Fruit fly (Drosophila melanogaster) whole organism, embryonic: ENCODE data around the gene anchor.
A peak's percentile ranks its signal among the peaks of the same experiment; 100 is the strongest.

ENCODE experiments used
- Asciz ChIP-seq: fragments of 200-800 bp; sonication (Bioruptor generic); optimal IDR thresholded peaks from 2 replicates; lab custom pipeline; 2017; ENCODE audit warnings: missing biosample characterization, mild to moderate bottlenecking, missing genetic modification characterization, missing genetic modification reagents
- CG10209 ChIP-seq: fragments of 200-800 bp; sonication (Bioruptor generic); optimal IDR thresholded peaks from 3 replicates; lab custom pipeline; 2017; ENCODE audit warnings: missing biosample characterization, mild to moderate bottlenecking, missing genetic modification characterization, missing genetic modification reagents
- CG10321 ChIP-seq: fragments of 200-800 bp; sonication (Bioruptor generic); IDR thresholded peaks from 2 replicates; pipeline ENCODE4 v1.3.6; 2022; ENCODE audit warnings: missing biosample characterization, missing genetic modification characterization
- CG10959 ChIP-seq: fragments of 200-800 bp; sonication (Bioruptor generic); IDR thresholded peaks from 2 replicates; pipeline ENCODE4 v1.3.6; 2022; ENCODE audit warnings: missing biosample characterization, missing genetic modification characterization
- CG15601 ChIP-seq: fragments of 200-800 bp; sonication (Bioruptor generic); optimal IDR thresholded peaks from 3 replicates; lab custom pipeline; 2019; ENCODE audit warnings: missing biosample characterization, mild to moderate bottlenecking, missing genetic modification characterization, moderate library complexity
- CG17385 ChIP-seq: fragments of 200-800 bp; sonication (Bioruptor generic); optimal IDR thresholded peaks from 3 replicates; lab custom pipeline; 2018; ENCODE audit warnings: missing biosample characterization, mild to moderate bottlenecking, missing genetic modification characterization
- CG17612 ChIP-seq: fragments of 200-800 bp; sonication (Bioruptor generic); IDR thresholded peaks from 2 replicates; pipeline ENCODE4 v1.3.6; 2022; ENCODE audit warnings: missing biosample characterization, missing genetic modification characterization
- CG17912 ChIP-seq: fragments of 200-800 bp; sonication (Bioruptor generic); optimal IDR thresholded peaks from 2 replicates; lab custom pipeline; 2018; ENCODE audit warnings: missing biosample characterization, mild to moderate bottlenecking, missing genetic modification characterization
- CG18011 ChIP-seq: fragments of 200-800 bp; sonication (Bioruptor generic); optimal IDR thresholded peaks from 2 replicates; lab custom pipeline; 2017; ENCODE audit warnings: missing biosample characterization, missing genetic modification characterization, mild to moderate bottlenecking, moderate library complexity, missing genotype
- CG2120 ChIP-seq: fragments of 200-800 bp; sonication (Bioruptor generic); optimal IDR thresholded peaks from 3 replicates; lab custom pipeline; 2016; ENCODE audit warnings: missing biosample characterization, missing genetic modification characterization
- CG34422 ChIP-seq: fragments of 200-800 bp; sonication (Bioruptor generic); IDR thresholded peaks from 3 replicates; pipeline ENCODE4 v1.3.6; 2022; ENCODE audit warnings: missing biosample characterization, missing genetic modification characterization
- CG3847 ChIP-seq: fragments of 200-800 bp; sonication (Bioruptor generic); IDR thresholded peaks from 2 replicates; pipeline ENCODE4 v1.3.6; 2022; ENCODE audit warnings: missing biosample characterization, missing genetic modification characterization
- CG4360 ChIP-seq: fragments of 200-800 bp; sonication (Bioruptor generic); IDR thresholded peaks from 2 replicates; pipeline ENCODE4 v1.3.6; 2022; ENCODE audit warnings: missing biosample characterization, missing genetic modification characterization
- CG5953 ChIP-seq: fragments of 200-800 bp; sonication (Bioruptor generic); IDR thresholded peaks from 2 replicates; pipeline ENCODE4 v1.3.6; 2022; ENCODE audit warnings: missing biosample characterization, missing genetic modification characterization
- CG6791 ChIP-seq: fragments of 200-800 bp; sonication (Bioruptor generic); IDR thresholded peaks from 3 replicates; pipeline ENCODE4 v1.3.6; 2022; ENCODE audit warnings: missing biosample characterization, missing genetic modification characterization; ENCODE audit not compliant: partially characterized antibody
- CG7357 ChIP-seq: fragments of 200-800 bp; sonication (Bioruptor generic); IDR thresholded peaks from 3 replicates; pipeline ENCODE4 v1.3.6; 2022; ENCODE audit warnings: missing biosample characterization, missing genetic modification characterization
- CG7745 ChIP-seq: fragments of 200-800 bp; sonication (Bioruptor generic); optimal IDR thresholded peaks from 2 replicates; lab custom pipeline; 2018; ENCODE audit warnings: missing biosample characterization, mild to moderate bottlenecking, missing genetic modification characterization, moderate library complexity
- CG7987 ChIP-seq: fragments of 200-800 bp; sonication (Bioruptor generic); optimal IDR thresholded peaks from 2 replicates; lab custom pipeline; 2018; ENCODE audit warnings: missing biosample characterization, mild to moderate bottlenecking, missing genetic modification characterization, moderate library complexity
- CG8478 ChIP-seq: fragments of >200 bp; optimal IDR thresholded peaks from 2 replicates; lab custom pipeline; 2018
- Dad ChIP-seq: fragments of 200-800 bp; sonication (Bioruptor generic); optimal IDR thresholded peaks from 3 replicates; lab custom pipeline; 2016; ENCODE audit warnings: missing biosample characterization, missing genetic modification characterization
- Drgx ChIP-seq: fragments of 200-800 bp; sonication (Bioruptor generic); IDR thresholded peaks from 2 replicates; pipeline ENCODE4 v1.3.6; 2022; ENCODE audit warnings: missing biosample characterization, missing genetic modification characterization
- E2f1 ChIP-seq: fragments of 200-800 bp; sonication (Bioruptor generic); IDR thresholded peaks from 2 replicates; pipeline ENCODE4 v1.3.6; 2022; ENCODE audit warnings: missing biosample characterization, missing genetic modification characterization
- Ets97D ChIP-seq: fragments of 200-800 bp; sonication (Bioruptor generic); optimal IDR thresholded peaks from 3 replicates; lab custom pipeline; 2016; ENCODE audit warnings: missing biosample characterization, missing genetic modification characterization
- Mes4 ChIP-seq: fragments of 200-800 bp; sonication (Bioruptor generic); optimal IDR thresholded peaks from 2 replicates; lab custom pipeline; 2016; ENCODE audit warnings: missing biosample characterization, missing genetic modification characterization
- NFAT ChIP-seq: fragments of 200-800 bp; sonication (Bioruptor generic); IDR thresholded peaks from 2 replicates; pipeline ENCODE4 v1.3.6; 2022; ENCODE audit warnings: missing biosample characterization, missing genetic modification characterization
- Nf-YB ChIP-seq: fragments of 200-800 bp; sonication (Bioruptor generic); optimal IDR thresholded peaks from 3 replicates; lab custom pipeline; 2019; ENCODE audit warnings: missing biosample characterization, mild to moderate bottlenecking, missing genetic modification characterization, moderate library complexity
- Oli ChIP-seq: fragments of 200-800 bp; sonication (Bioruptor generic); optimal IDR thresholded peaks from 2 replicates; lab custom pipeline; 2018; ENCODE audit warnings: missing biosample characterization, mild to moderate bottlenecking, missing genetic modification characterization, moderate library complexity
- Six4 ChIP-seq: fragments of 200-800 bp; sonication (Bioruptor generic); optimal IDR thresholded peaks from 2 replicates; lab custom pipeline; 2016; ENCODE audit warnings: missing biosample characterization, missing genetic modification characterization
- Sox100B ChIP-seq: fragments of 200-800 bp; sonication (Bioruptor generic); optimal IDR thresholded peaks from 3 replicates; lab custom pipeline; 2018; ENCODE audit warnings: missing biosample characterization, mild to moderate bottlenecking, missing genetic modification characterization
- Spps ChIP-seq: fragments of 200-800 bp; sonication (Bioruptor generic); optimal IDR thresholded peaks from 2 replicates; lab custom pipeline; 2018; ENCODE audit warnings: missing biosample characterization, mild to moderate bottlenecking, missing genetic modification characterization
- Xrp1 ChIP-seq: fragments of 200-800 bp; sonication (Bioruptor generic); IDR thresholded peaks from 2 replicates; pipeline ENCODE4 v1.3.6; 2022; ENCODE audit warnings: missing biosample characterization, missing genetic modification characterization
- az2 ChIP-seq: fragments of 200-800 bp; sonication (Bioruptor generic); optimal IDR thresholded peaks from 3 replicates; lab custom pipeline; 2016; ENCODE audit warnings: missing biosample characterization, missing genetic modification characterization
- bigmax ChIP-seq: fragments of 200-800 bp; sonication (Bioruptor generic); optimal IDR thresholded peaks from 2 replicates; lab custom pipeline; 2018; ENCODE audit warnings: missing biosample characterization, mild to moderate bottlenecking, missing genetic modification characterization
- cad ChIP-seq: fragments of >200 bp; optimal IDR thresholded peaks from 2 replicates; lab custom pipeline; 2017; ENCODE audit warnings: missing biosample characterization, missing genetic modification characterization
- corto ChIP-seq: fragments of 200-800 bp; sonication (Bioruptor generic); optimal IDR thresholded peaks from 2 replicates; lab custom pipeline; 2016; ENCODE audit warnings: missing biosample characterization, mild to moderate bottlenecking, missing genetic modification characterization, moderate library complexity
- da ChIP-seq: fragments of 200-800 bp; sonication (Bioruptor generic); optimal IDR thresholded peaks from 2 replicates; lab custom pipeline; 2016; ENCODE audit warnings: missing biosample characterization, missing genetic modification characterization
- dimm ChIP-seq: fragments of 200-800 bp; sonication (Bioruptor generic); IDR thresholded peaks from 2 replicates; pipeline ENCODE4 v1.3.6; 2022; ENCODE audit warnings: missing biosample characterization, missing genetic modification characterization
- disco-r ChIP-seq: fragments of 200-800 bp; sonication (Bioruptor generic); optimal IDR thresholded peaks from 2 replicates; lab custom pipeline; 2016; ENCODE audit warnings: missing biosample characterization, missing genetic modification characterization
- dpn ChIP-seq, 2 experiments: fragments of 200-800 bp; sonication (Bioruptor generic); optimal IDR thresholded peaks; 3 replicates each; lab custom pipeline; 2016; ENCODE audit warnings: missing biosample characterization in 2 of 2, missing genetic modification characterization in 2 of 2
- fd64A ChIP-seq: fragments of 200-800 bp; sonication (Bioruptor generic); optimal IDR thresholded peaks from 3 replicates; lab custom pipeline; 2018; ENCODE audit warnings: missing biosample characterization, mild to moderate bottlenecking, missing genetic modification characterization
- gcm ChIP-seq: fragments of 200-800 bp; sonication (Bioruptor generic); optimal IDR thresholded peaks from 2 replicates; lab custom pipeline; 2019; ENCODE audit warnings: missing biosample characterization, mild to moderate bottlenecking, missing genetic modification characterization, moderate library complexity
- gsb ChIP-seq: fragments of 200-800 bp; sonication (Bioruptor generic); IDR thresholded peaks from 2 replicates; pipeline ENCODE4 v1.3.6; 2022; ENCODE audit warnings: missing biosample characterization, missing genetic modification characterization
- klu ChIP-seq: fragments of 200-800 bp; sonication (Bioruptor generic); IDR thresholded peaks from 2 replicates; pipeline ENCODE4 v1.3.6; 2022; ENCODE audit warnings: missing biosample characterization, missing genetic modification characterization
- knrl ChIP-seq: fragments of 200-800 bp; sonication (Bioruptor generic); IDR thresholded peaks from 3 replicates; pipeline ENCODE4 v1.3.6; 2022; ENCODE audit warnings: missing biosample characterization, missing genetic modification characterization; ENCODE audit not compliant: partially characterized antibody
- nerfin-1 ChIP-seq: fragments of 200-800 bp; sonication (Bioruptor generic); optimal IDR thresholded peaks from 3 replicates; lab custom pipeline; 2019; ENCODE audit warnings: missing biosample characterization, mild to moderate bottlenecking, missing genetic modification characterization, moderate library complexity
- prd ChIP-seq, 3 experiments: fragments of >200 bp in 2 of 3; fragments of 200-800 bp in 1 of 3; sonication (Bioruptor generic) in 1 of 3; optimal IDR thresholded peaks in 2 of 3; IDR thresholded peaks in 1 of 3; 2 replicates in 2 of 3; 3 replicates in 1 of 3; pipeline versions ENCODE4 v1.3.6 to Lab custom; 2017 to 2022; ENCODE audit warnings: missing biosample characterization in 1 of 3, missing genetic modification characterization in 1 of 3
- psq ChIP-seq: fragments of 200-800 bp; sonication (Bioruptor generic); optimal IDR thresholded peaks from 2 replicates; lab custom pipeline; 2017; ENCODE audit warnings: missing biosample characterization, missing genetic modification characterization
- sr ChIP-seq: fragments of 200-800 bp; sonication (Bioruptor generic); IDR thresholded peaks from 3 replicates; pipeline ENCODE4 v1.3.6; 2022; ENCODE audit warnings: missing biosample characterization, missing genetic modification characterization
- stwl ChIP-seq: fragments of 200-800 bp; sonication (Bioruptor generic); optimal IDR thresholded peaks from 3 replicates; lab custom pipeline; 2018; ENCODE audit warnings: missing biosample characterization, mild to moderate bottlenecking, missing genetic modification characterization, moderate library complexity
- toy ChIP-seq: fragments of 200-800 bp; sonication (Bioruptor generic); IDR thresholded peaks from 2 replicates; pipeline ENCODE4 v1.3.6; 2022; ENCODE audit warnings: missing biosample characterization, missing genetic modification characterization

The anchor gene

dm6 chr3L:17590455-17591216 lies 31.0 kb upstream of the anchor start (continued):
- no peak for TF ChIP-seq stwl (tag; lab: Kevin White, UChicago)
- TF ChIP-seq knrl (GFP tag; lab: Robert Waterston, UW) = 0 out of 3 replicates have a peak, but pooled peaks have one; percentile 6
- TF ChIP-seq E2f1 = no peak
- peak; percentile 44 for TF ChIP-seq Drgx (GFP tag; lab: Robert Waterston, UW)
- 0 out of 2 replicates have a peak, but pooled peaks have one; percentile 28 for TF ChIP-seq CG10321
- TF ChIP-seq CG10959 (GFP tag; lab: Robert Waterston, UW) = no peak
- TF ChIP-seq psq (GFP tag; lab: Kevin White, UChicago) = no peak
- no peak for TF ChIP-seq Nf-YB (GFP tag; lab: Kevin White, UChicago)
- TF ChIP-seq klu = no peak
- peak; percentile 35 for TF ChIP-seq gcm
- TF ChIP-seq disco-r = no peak
- TF ChIP-seq Oli (tag; lab: Kevin White, UChicago) = no peak
- no peak; the same call in 1 of the 2 replicates for TF ChIP-seq Xrp1 (GFP tag; lab: Robert Waterston, UW)
- TF ChIP-seq prd (optimal IDR thresholded peaks at IDR 0.05; lab: Kevin White, UChicago) = no peak
- no peak for TF ChIP-seq prd (GFP tag; IDR thresholded peaks at IDR 0.05; lab: Robert Waterston, UW)
- TF ChIP-seq CG18011 (GFP tag; lab: Kevin White, UChicago) = no peak
- TF ChIP-seq corto (GFP tag; lab: Kevin White, UChicago) = no peak
- no peak for TF ChIP-seq bigmax
- TF ChIP-seq Mes4 = no peak
- TF ChIP-seq CG17385 = peak; percentile 27
- TF ChIP-seq Ets97D = no peak
- TF ChIP-seq CG10209 (GFP tag; lab: Kevin White, UChicago) = no peak
- TF ChIP-seq nerfin-1 (tag; lab: Kevin White, UChicago) = no peak
- TF ChIP-seq Six4 (GFP tag; lab: Kevin White, UChicago) = no peak
- TF ChIP-seq fd64A = peak; percentile 40
- no peak for TF ChIP-seq CG2120 (GFP tag; lab: Kevin White, UChicago)
- TF ChIP-seq sr = peak; percentile 21; the same call in 1 of the 3 replicates
- TF ChIP-seq dpn (GFP tag; optimal IDR thresholded peaks at IDR 0.05; lab: Kevin White, UChicago) = no peak
- TF ChIP-seq cad (GFP tag; lab: Kevin White, UChicago) = no peak
- 0 out of 2 replicates have a peak, but pooled peaks have one; percentile 17 for TF ChIP-seq NFAT (GFP tag; lab: Robert Waterston, UW)
- no peak for TF ChIP-seq Sox100B (GFP tag; lab: Kevin White, UChicago)
- no peak for TF ChIP-seq CG6791 (GFP tag; lab: Robert Waterston, UW)
- TF ChIP-seq CG7357 (GFP tag; lab: Robert Waterston, UW) = no peak
- TF ChIP-seq CG4360 (GFP tag; lab: Robert Waterston, UW) = no peak
- no peak for TF ChIP-seq CG15601 (tag; lab: Kevin White, UChicago)
- TF ChIP-seq CG7987 = no peak
- TF ChIP-seq gsb (GFP tag; lab: Robert Waterston, UW) = no peak
- TF ChIP-seq CG7745 (tag; lab: Kevin White, UChicago) = no peak
- no peak for TF ChIP-seq CG17912 (GFP tag; lab: Kevin White, UChicago)
- TF ChIP-seq CG34422 (GFP tag; lab: Robert Waterston, UW) = no peak
- no peak for TF ChIP-seq az2 (GFP tag; lab: Kevin White, UChicago)
- no peak for TF ChIP-seq Spps (tag; lab: Kevin White, UChicago)
- TF ChIP-seq da = no peak
- peak; percentile 88 for TF ChIP-seq CG8478 (lab: Kevin White, UChicago)
- TF ChIP-seq toy (GFP tag; lab: Robert Waterston, UW) = no peak
- TF ChIP-seq CG17612 (GFP tag; lab: Robert Waterston, UW) = no peak
- TF ChIP-seq CG3847 (GFP tag; lab: Robert Waterston, UW) = no peak
- no peak for TF ChIP-seq dimm (GFP tag; lab: Robert Waterston, UW)
- TF ChIP-seq Asciz = no peak
- no peak for TF ChIP-seq CG5953 (GFP tag; lab: Robert Waterston, UW)
- no peak for TF ChIP-seq Dad (GFP tag; lab: Kevin White, UChicago)
